Fruit fly (Drosophila melanogaster) whole organism, prepupa: ENCODE data around the gene CG6178.

Experiments
- Blimp-1 ChIP-seq: fragments of 200-800 bp; sonication (Bioruptor generic); optimal IDR thresholded peaks from 3 replicates; lab custom pipeline; 2017; ENCODE audit warnings: missing biosample characterization, missing genetic modification characterization, mild to moderate bottlenecking, moderate library complexity, missing genetic modification reagents
- CG10631 ChIP-seq: fragments of 200-800 bp; sonication (Bioruptor generic); optimal IDR thresholded peaks from 2 replicates; lab custom pipeline; 2016; ENCODE audit warnings: missing biosample characterization, missing genetic modification characterization
- CG10669 ChIP-seq: fragments of 200-800 bp; sonication (Bioruptor generic); optimal IDR thresholded peaks from 3 replicates; lab custom pipeline; 2018; ENCODE audit warnings: missing biosample characterization, mild to moderate bottlenecking, missing genetic modification characterization, moderate library complexity
- CG11294 ChIP-seq: fragments of 200-800 bp; sonication (Bioruptor generic); IDR thresholded peaks from 2 replicates; pipeline ENCODE4 v1.3.6; 2022; ENCODE audit warnings: missing biosample characterization, missing genetic modification characterization
- CG11762 ChIP-seq: fragments of 200-800 bp; sonication (Bioruptor generic); optimal IDR thresholded peaks from 3 replicates; lab custom pipeline; 2016; ENCODE audit warnings: missing biosample characterization, missing genetic modification characterization; ENCODE audit not compliant: insufficient read depth
- CG11902 ChIP-seq: fragments of 200-800 bp; sonication (Bioruptor generic); optimal IDR thresholded peaks from 3 replicates; lab custom pipeline; 2016; ENCODE audit warnings: missing biosample characterization, missing genetic modification characterization
- CG15336 ChIP-seq: fragments of 200-800 bp; sonication (Bioruptor generic); IDR thresholded peaks from 2 replicates; pipeline ENCODE4 v1.3.6; 2022; ENCODE audit warnings: missing biosample characterization, missing genetic modification characterization
- CG16779 ChIP-seq: fragments of 200-800 bp; sonication (Bioruptor generic); optimal IDR thresholded peaks from 3 replicates; lab custom pipeline; 2017; ENCODE audit warnings: missing biosample characterization, mild to moderate bottlenecking, missing genetic modification characterization
- CG3032 ChIP-seq: fragments of 200-800 bp; optimal IDR thresholded peaks from 2 replicates; lab custom pipeline; 2019; ENCODE audit warnings: missing biosample characterization, mild to moderate bottlenecking, missing genetic modification characterization, moderate library complexity
- CG31627 ChIP-seq: fragments of 200-800 bp; sonication (Bioruptor generic); optimal IDR thresholded peaks from 3 replicates; lab custom pipeline; 2016; ENCODE audit warnings: missing biosample characterization, missing genetic modification characterization
- CG34406 ChIP-seq: fragments of 200-800 bp; sonication (Bioruptor generic); optimal IDR thresholded peaks from 3 replicates; lab custom pipeline; 2016; ENCODE audit warnings: missing biosample characterization, missing genetic modification characterization
- CG3919 ChIP-seq: fragments of 200-800 bp; sonication (Bioruptor generic); optimal IDR thresholded peaks from 3 replicates; lab custom pipeline; 2016; ENCODE audit warnings: missing biosample characterization, missing genetic modification characterization
- CG6163 ChIP-seq: fragments of 200-800 bp; sonication (Bioruptor generic); IDR thresholded peaks from 3 replicates; pipeline ENCODE4 v1.3.6; 2022; ENCODE audit warnings: missing biosample characterization, missing genetic modification characterization
- CG6276 ChIP-seq: fragments of 200-800 bp; sonication (Bioruptor generic); optimal IDR thresholded peaks from 2 replicates; lab custom pipeline; 2017; ENCODE audit warnings: missing biosample characterization, mild to moderate bottlenecking, missing genetic modification characterization
- CG6792 ChIP-seq: fragments of 200-800 bp; sonication (Bioruptor generic); optimal IDR thresholded peaks from 3 replicates; lab custom pipeline; 2016; ENCODE audit warnings: missing biosample characterization, missing genetic modification characterization
- CG6808 ChIP-seq: fragments of 200-800 bp; sonication (Bioruptor generic); optimal IDR thresholded peaks from 3 replicates; lab custom pipeline; 2017; ENCODE audit warnings: missing biosample characterization, missing genetic modification characterization, mild to moderate bottlenecking, moderate library complexity, missing genetic modification reagents
- CG6854 ChIP-seq: fragments of 200-800 bp; sonication (Bioruptor generic); optimal IDR thresholded peaks from 2 replicates; lab custom pipeline; 2017; ENCODE audit warnings: missing biosample characterization, mild to moderate bottlenecking, missing genetic modification characterization
- CG7368 ChIP-seq: fragments of 200-800 bp; sonication (Bioruptor generic); optimal IDR thresholded peaks from 3 replicates; lab custom pipeline; 2016; ENCODE audit warnings: missing biosample characterization, missing genetic modification characterization
- CG8319 ChIP-seq: fragments of 200-800 bp; sonication (Bioruptor generic); optimal IDR thresholded peaks from 3 replicates; lab custom pipeline; 2016; ENCODE audit warnings: missing biosample characterization, missing genetic modification characterization
- CG8632 ChIP-seq: fragments of 200-800 bp; sonication (Bioruptor generic); optimal IDR thresholded peaks from 3 replicates; lab custom pipeline; 2016; ENCODE audit warnings: missing biosample characterization, missing genetic modification characterization
- CG9139 ChIP-seq: fragments of 200-800 bp; sonication (Bioruptor generic); optimal IDR thresholded peaks from 3 replicates; lab custom pipeline; 2017; ENCODE audit warnings: missing biosample characterization, mild to moderate bottlenecking, missing genetic modification characterization
- Eip75B ChIP-seq: fragments of 200-800 bp; sonication (Bioruptor generic); optimal IDR thresholded peaks from 3 replicates; lab custom pipeline; 2016; ENCODE audit warnings: missing biosample characterization, missing genetic modification characterization
- Eip78C ChIP-seq: fragments of 200-800 bp; sonication (Bioruptor generic); peaks from one replicate; lab custom pipeline; 2016; ENCODE audit warnings: missing biosample characterization, missing genetic modification characterization
- Eip93F ChIP-seq: fragments of 200-800 bp; sonication (Bioruptor generic); optimal IDR thresholded peaks from 2 replicates; lab custom pipeline; 2016; ENCODE audit warnings: missing biosample characterization, mild to moderate bottlenecking, missing genetic modification characterization
- Ets21C ChIP-seq: fragments of 200-800 bp; sonication (Bioruptor generic); optimal IDR thresholded peaks from 3 replicates; lab custom pipeline; 2016; ENCODE audit warnings: missing biosample characterization, missing genetic modification characterization
- Gug ChIP-seq: fragments of 200-800 bp; sonication (Bioruptor generic); IDR thresholded peaks from 2 replicates; pipeline ENCODE4 v1.3.6; 2022; ENCODE audit warnings: missing biosample characterization, missing genetic modification characterization
- Hr39 ChIP-seq: fragments of 200-800 bp; sonication (Bioruptor generic); optimal IDR thresholded peaks from 2 replicates; lab custom pipeline; 2016; ENCODE audit warnings: missing biosample characterization, missing genetic modification characterization
- Hr4 ChIP-seq: fragments of 200-800 bp; sonication (Bioruptor generic); optimal IDR thresholded peaks from 3 replicates; lab custom pipeline; 2016; ENCODE audit warnings: missing biosample characterization, missing genetic modification characterization
- Lpt ChIP-seq: fragments of 200-800 bp; sonication (Bioruptor generic); optimal IDR thresholded peaks from 3 replicates; lab custom pipeline; 2016; ENCODE audit warnings: missing biosample characterization, missing genetic modification characterization
- Met ChIP-seq: fragments of 200-800 bp; sonication (Bioruptor generic); optimal IDR thresholded peaks from 3 replicates; lab custom pipeline; 2016; ENCODE audit warnings: missing biosample characterization, missing genetic modification characterization
- OdsH ChIP-seq: fragments of 200-800 bp; sonication (Bioruptor generic); optimal IDR thresholded peaks from 3 replicates; lab custom pipeline; 2016; ENCODE audit warnings: missing biosample characterization, missing genetic modification characterization
- Smox ChIP-seq: fragments of 200-800 bp; sonication (Bioruptor generic); optimal IDR thresholded peaks from 3 replicates; lab custom pipeline; 2016; ENCODE audit warnings: missing biosample characterization, missing genetic modification characterization
- Sox102F ChIP-seq: fragments of 200-800 bp; sonication (Bioruptor generic); optimal IDR thresholded peaks from 2 replicates; lab custom pipeline; 2016; ENCODE audit warnings: missing biosample characterization, mild to moderate bottlenecking, missing genetic modification characterization
- Sox14 ChIP-seq: fragments of 200-800 bp; sonication (Bioruptor generic); optimal IDR thresholded peaks from 3 replicates; lab custom pipeline; 2016; ENCODE audit warnings: missing biosample characterization, missing genetic modification characterization
- achi ChIP-seq: fragments of 200-800 bp; sonication (Bioruptor generic); optimal IDR thresholded peaks from 3 replicates; lab custom pipeline; 2016; ENCODE audit warnings: missing biosample characterization, missing genetic modification characterization
- acj6 ChIP-seq: fragments of 200-800 bp; sonication (Bioruptor generic); optimal IDR thresholded peaks from 3 replicates; lab custom pipeline; 2016; ENCODE audit warnings: missing biosample characterization, missing genetic modification characterization
- cyc ChIP-seq: fragments of 200-800 bp; sonication (Bioruptor generic); optimal IDR thresholded peaks from 3 replicates; lab custom pipeline; 2016; ENCODE audit warnings: missing biosample characterization, missing genetic modification characterization
- dsx ChIP-seq: fragments of 200-800 bp; optimal IDR thresholded peaks from 3 replicates; lab custom pipeline; 2019; ENCODE audit warnings: missing biosample characterization, mild to moderate bottlenecking, missing genetic modification characterization, moderate library complexity; ENCODE audit not compliant: poor library complexity, severe bottlenecking
- esn ChIP-seq: fragments of 200-800 bp; sonication (Bioruptor generic); optimal IDR thresholded peaks from 2 replicates; lab custom pipeline; 2016; ENCODE audit warnings: missing biosample characterization, mild to moderate bottlenecking, missing genetic modification characterization, moderate library complexity
- fd85E ChIP-seq: fragments of 200-800 bp; sonication (Bioruptor generic); optimal IDR thresholded peaks from 3 replicates; lab custom pipeline; 2016; ENCODE audit warnings: missing biosample characterization, missing genetic modification characterization
- fkh ChIP-seq: fragments of 200-800 bp; sonication (Bioruptor generic); optimal IDR thresholded peaks from 3 replicates; lab custom pipeline; 2017; ENCODE audit warnings: missing biosample characterization, mild to moderate bottlenecking, missing genetic modification characterization, moderate library complexity
- net ChIP-seq: fragments of 200-800 bp; sonication (Bioruptor generic); optimal IDR thresholded peaks from 3 replicates; lab custom pipeline; 2016; ENCODE audit warnings: missing biosample characterization, missing genetic modification characterization
- salr ChIP-seq, 2 experiments: fragments of 200-800 bp; sonication (Bioruptor generic); optimal IDR thresholded peaks; 3 replicates each; lab custom pipeline; 2016 to 2018; ENCODE audit warnings: missing biosample characterization in 2 of 2, missing genetic modification characterization in 2 of 2, mild to moderate bottlenecking in 1 of 2
- spab ChIP-seq: fragments of 200-800 bp; sonication (Bioruptor generic); optimal IDR thresholded peaks from 2 replicates; lab custom pipeline; 2017; ENCODE audit warnings: missing biosample characterization, mild to moderate bottlenecking, missing genetic modification characterization, missing genetic modification reagents
- ss ChIP-seq, 2 experiments: fragments of 200-800 bp; sonication (Bioruptor generic); optimal IDR thresholded peaks; 2 replicates in 1 of 2; 3 replicates in 1 of 2; lab custom pipeline; 2017 to 2018; ENCODE audit warnings: mild to moderate bottlenecking in 2 of 2, missing biosample characterization in 2 of 2, missing genetic modification characterization in 2 of 2, moderate library complexity in 1 of 2
- svp ChIP-seq: fragments of 200-800 bp; sonication (Bioruptor generic); peaks from one replicate; lab custom pipeline; 2016; ENCODE audit warnings: missing biosample characterization, missing genetic modification characterization
- topi ChIP-seq: fragments of 200-800 bp; sonication (Bioruptor generic); optimal IDR thresholded peaks from 3 replicates; lab custom pipeline; 2016; ENCODE audit warnings: missing biosample characterization, missing genetic modification characterization
- vri ChIP-seq: fragments of 200-800 bp; sonication (Bioruptor generic); optimal IDR thresholded peaks from 3 replicates; lab custom pipeline; 2016; ENCODE audit warnings: missing biosample characterization, mild to moderate bottlenecking, missing genetic modification characterization

Gene CG6178

dm6 chr3R:24163556-24164022, 11.4 kb downstream of the CG6178 start, which contains the start of gene Apc2 (continued):
- peak; percentile 91 for TF ChIP-seq Eip78C (GFP tag; lab: Kevin White, UChicago)
- no peak for TF ChIP-seq CG7368
- TF ChIP-seq Hr4 (GFP tag; lab: Kevin White, UChicago) = peak; percentile 74
- TF ChIP-seq CG10669 (GFP tag; lab: Kevin White, UChicago) = no peak
- TF ChIP-seq CG3032 = peak; percentile 64
- peak; percentile 71 for TF ChIP-seq CG6163 (GFP tag; lab: Robert Waterston, UW)
- TF ChIP-seq Gug (GFP tag; lab: Robert Waterston, UW) = peak; percentile 45; the same call in 1 of the 2 replicates
- no peak for TF ChIP-seq CG8319 (GFP tag; lab: Kevin White, UChicago)
- TF ChIP-seq CG6808 (GFP tag; lab: Kevin White, UChicago) = no peak
- no peak for TF ChIP-seq CG9139 (GFP tag; lab: Kevin White, UChicago)
- no peak for TF ChIP-seq Ets21C
- TF ChIP-seq CG34406 = peak; percentile 57
- TF ChIP-seq CG11762 (GFP tag; lab: Kevin White, UChicago) = no peak
- peak; percentile 61 for TF ChIP-seq Eip75B (GFP tag; lab: Kevin White, UChicago)
- TF ChIP-seq Smox (GFP tag; lab: Kevin White, UChicago) = no peak
- peak; percentile 36 for TF ChIP-seq Lpt (GFP tag; lab: Kevin White, UChicago)
- TF ChIP-seq CG3919 (GFP tag; lab: Kevin White, UChicago) = peak; percentile 58
- peak; percentile 62 for TF ChIP-seq achi (GFP tag; lab: Kevin White, UChicago)
- TF ChIP-seq, all 60 proteins: peak for 33

dm6 chr3R:24169362-24169761, 17.2 kb downstream of the CG6178 start, which contains the start of gene CG5510:
Gene CG5510 (minus strand): TSS chr3R:24169562.
- TF ChIP-seq Smox (GFP tag; lab: Kevin White, UChicago) (no peak), CG31627 (GFP tag; lab: Kevin White, UChicago) (peak; percentile 48), CG6163 (GFP tag; lab: Robert Waterston, UW) (no peak), Lpt (GFP tag; lab: Kevin White, UChicago) (no peak), fd85E (GFP tag; lab: Kevin White, UChicago) (no peak), Met (GFP tag; lab: Kevin White, UChicago) (no peak), Hr39 (no peak), Eip75B (GFP tag; lab: Kevin White, UChicago) (peak; percentile 33), topi (GFP tag; lab: Kevin White, UChicago) (peak; percentile 28), CG6854 (GFP tag; lab: Kevin White, UChicago) (no peak), vri (GFP tag; lab: Kevin White, UChicago) (no peak), svp (no peak), CG8632 (GFP tag; lab: Kevin White, UChicago) (no peak), dsx (GFP tag; lab: Kevin White, UChicago) (no peak), CG11294 (0 out of 2 replicates have a peak, but pooled peaks have one; percentile 23), ss (GFP tag; optimal IDR thresholded peaks at IDR 0.05; lab: Kevin White, UChicago) (no peak), CG10631 (GFP tag; lab: Kevin White, UChicago) (no peak), Eip78C (GFP tag; lab: Kevin White, UChicago) (peak; percentile 67), CG11762 (GFP tag; lab: Kevin White, UChicago) (no peak), spab (no peak), salr (GFP tag; optimal IDR thresholded peaks at IDR 0.05; lab: Kevin White, UChicago) (no peak), acj6 (GFP tag; lab: Kevin White, UChicago) (no peak), esn (peak; percentile 64), Gug (GFP tag; lab: Robert Waterston, UW) (no peak), Sox14 (peak; percentile 33), Blimp-1 (no peak), CG10669 (GFP tag; lab: Kevin White, UChicago) (no peak), CG15336 (GFP tag; lab: Robert Waterston, UW) (0 out of 2 replicates have a peak, but pooled peaks have one; percentile 23), net (GFP tag; lab: Kevin White, UChicago) (no peak), achi (GFP tag; lab: Kevin White, UChicago) (peak; percentile 39), OdsH (GFP tag; lab: Kevin White, UChicago) (no peak), CG6792 (GFP tag; lab: Kevin White, UChicago) (no peak), Hr4 (GFP tag; lab: Kevin White, UChicago) (no peak), Eip93F (GFP tag; lab: Kevin White, UChicago) (no peak), CG3032 (peak; percentile 44), CG11902 (GFP tag; lab: Kevin White, UChicago) (no peak), CG8319 (GFP tag; lab: Kevin White, UChicago) (no peak), cyc (GFP tag; lab: Kevin White, UChicago) (peak; percentile 45), Sox102F (GFP tag; lab: Kevin White, UChicago) (no peak), CG6276 (GFP tag; lab: Kevin White, UChicago) (no peak), fkh (GFP tag; lab: Kevin White, UChicago) (no peak), CG16779 (tag; lab: Kevin White, UChicago) (no peak)
